Worm (Caenorhabditis elegans) whole organism, young adult: ENCODE measurements around the gene C14E2.7.

Source experiments
- B0035.1 ChIP-seq: sonication (generic microtip); optimal IDR thresholded peaks from 2 replicates; lab custom pipeline; 2016; ENCODE audit warnings: missing genetic modification characterization, mild to moderate bottlenecking, missing compliant biosample characterization, missing genotype, missing genetic modification reagents
- F10E7.11 ChIP-seq: sonication (generic microtip); optimal IDR thresholded peaks from 2 replicates; lab custom pipeline; 2017; ENCODE audit warnings: mild to moderate bottlenecking, missing genetic modification characterization, moderate library complexity, missing compliant biosample characterization
- F23B12.7 ChIP-seq: sonication (generic microtip); optimal IDR thresholded peaks from 2 replicates; lab custom pipeline; 2017; ENCODE audit warnings: missing genetic modification characterization, mild to moderate bottlenecking, missing compliant biosample characterization, antibody characterized with exemption, moderate library complexity; ENCODE audit not compliant: insufficient read depth
- F49E8.2 ChIP-seq: sonication (generic microtip); optimal IDR thresholded peaks from 3 replicates; lab custom pipeline; 2017; ENCODE audit warnings: missing genetic modification characterization, mild to moderate bottlenecking, missing compliant biosample characterization, antibody characterized with exemption, moderate library complexity; ENCODE audit not compliant: insufficient read depth
- F57C9.4 ChIP-seq: sonication (generic microtip); optimal IDR thresholded peaks from 2 replicates; lab custom pipeline; 2017; ENCODE audit warnings: mild to moderate bottlenecking, missing genetic modification characterization, missing compliant biosample characterization
- T26A5.8 ChIP-seq: sonication (generic microtip); optimal IDR thresholded peaks from 2 replicates; lab custom pipeline; 2016; ENCODE audit warnings: missing genetic modification characterization, missing compliant biosample characterization
- Y53G8AR.9 ChIP-seq: fragments of 200-800 bp; sonication (Bioruptor generic); conservative IDR thresholded peaks from 2 replicates; pipeline ENCODE4 v1.3.6; 2022; ENCODE audit warnings: missing genetic modification reagents, missing genetic modification characterization, missing compliant biosample characterization
- Y79H2A.3 ChIP-seq: fragments of 200-800 bp; sonication (Bioruptor generic); conservative IDR thresholded peaks from 2 replicates; pipeline ENCODE4 v1.3.6; 2022; ENCODE audit warnings: missing genetic modification reagents, missing genetic modification characterization, missing compliant biosample characterization
- akir-1 ChIP-seq: fragments of 200-800 bp; sonication (Bioruptor generic); optimal IDR thresholded peaks from 2 replicates; lab custom pipeline; 2018; ENCODE audit warnings: mild to moderate bottlenecking, missing genetic modification characterization, moderate library complexity, missing compliant biosample characterization
- ama-1 ChIP-seq, 3 experiments: fragments of 150-350 bp in 1 of 3; sonication (generic microtip) in 2 of 3; optimal IDR thresholded peaks; 2 replicates each; lab custom pipeline; 2014 to 2018; ENCODE audit warnings: missing biosample characterization in 2 of 3, missing genetic modification characterization in 2 of 3, missing genetic modification reagents in 2 of 3
- aptf-3 ChIP-seq: fragments of 200-800 bp; sonication (Bioruptor generic); IDR thresholded peaks from 2 replicates; pipeline ENCODE4 v1.3.6; 2022; ENCODE audit warnings: missing genetic modification characterization, missing compliant biosample characterization
- atf-7 ChIP-seq: sonication (generic microtip); optimal IDR thresholded peaks from 2 replicates; lab custom pipeline; 2017; ENCODE audit warnings: mild to moderate bottlenecking, missing genetic modification characterization, missing compliant biosample characterization
- attf-5 ChIP-seq: fragments of 200-800 bp; sonication (Bioruptor generic); optimal IDR thresholded peaks from 2 replicates; lab custom pipeline; 2018; ENCODE audit warnings: mild to moderate bottlenecking, missing genetic modification characterization, missing compliant biosample characterization
- attf-6 ChIP-seq: fragments of 200-800 bp; sonication (Bioruptor generic); IDR thresholded peaks from 2 replicates; pipeline ENCODE4 v1.3.6; 2022; ENCODE audit warnings: missing genetic modification reagents, missing genetic modification characterization, missing compliant biosample characterization
- bed-1 ChIP-seq: fragments of 200-800 bp; sonication (Bioruptor generic); IDR thresholded peaks from 2 replicates; pipeline ENCODE4 v1.3.6; 2022; ENCODE audit warnings: missing genetic modification reagents, missing genetic modification characterization, missing compliant biosample characterization
- ccch-3 ChIP-seq: fragments of 200-800 bp; sonication (Bioruptor generic); optimal IDR thresholded peaks from 2 replicates; lab custom pipeline; 2018; ENCODE audit warnings: mild to moderate bottlenecking, missing genetic modification characterization, missing compliant biosample characterization
- cebp-1 ChIP-seq, 2 experiments: fragments of 200-800 bp in 1 of 2; sonication (Bioruptor generic) in 1 of 2; sonication (generic microtip) in 1 of 2; IDR thresholded peaks in 1 of 2; optimal IDR thresholded peaks in 1 of 2; 2 replicates each; pipeline versions ENCODE4 v1.3.6 to Lab custom; 2017 to 2022; ENCODE audit warnings: missing compliant biosample characterization in 2 of 2, missing genetic modification characterization in 2 of 2, mild to moderate bottlenecking in 1 of 2, missing genetic modification reagents in 1 of 2, moderate library complexity in 1 of 2
- ceh-40 ChIP-seq: fragments of 200-800 bp; sonication (Bioruptor generic); IDR thresholded peaks from 2 replicates; pipeline ENCODE4 v1.3.6; 2022; ENCODE audit warnings: missing genetic modification characterization, missing compliant biosample characterization
- ceh-58 ChIP-seq: fragments of 200-800 bp; sonication (Bioruptor generic); IDR thresholded peaks from 2 replicates; pipeline ENCODE4 v1.3.6; 2022; ENCODE audit warnings: missing genetic modification characterization, missing compliant biosample characterization
- ceh-91 ChIP-seq: fragments of 200-800 bp; sonication (Bioruptor generic); IDR thresholded peaks from 2 replicates; pipeline ENCODE4 v1.3.6; 2022; ENCODE audit warnings: missing genetic modification reagents, missing genetic modification characterization, missing compliant biosample characterization
- die-1 ChIP-seq: sonication (generic microtip); optimal IDR thresholded peaks from 2 replicates; lab custom pipeline; 2016; ENCODE audit warnings: missing genotype, mild to moderate bottlenecking, missing genetic modification characterization, missing compliant biosample characterization
- dox-1 ChIP-seq: fragments of 200-800 bp; sonication (Bioruptor generic); IDR thresholded peaks from 2 replicates; pipeline ENCODE4 v1.3.6; 2022; ENCODE audit warnings: missing genetic modification reagents, missing genetic modification characterization, missing compliant biosample characterization
- dpff-1 ChIP-seq: sonication (generic microtip); optimal IDR thresholded peaks from 2 replicates; lab custom pipeline; 2017; ENCODE audit warnings: mild to moderate bottlenecking, missing genetic modification characterization, missing compliant biosample characterization
- egl-18 ChIP-seq: fragments of 200-800 bp; sonication (Bioruptor generic); IDR thresholded peaks from 2 replicates; pipeline ENCODE4 v1.3.6; 2022; ENCODE audit warnings: missing genetic modification reagents, missing genetic modification characterization, missing compliant biosample characterization
- gei-17 ChIP-seq: fragments of 200-800 bp; sonication (Bioruptor generic); optimal IDR thresholded peaks from 2 replicates; lab custom pipeline; 2018; ENCODE audit warnings: mild to moderate bottlenecking, missing genetic modification characterization, missing compliant biosample characterization
- hlh-26 ChIP-seq: fragments of 200-800 bp; sonication (Bioruptor generic); conservative IDR thresholded peaks from 2 replicates; pipeline ENCODE4 v1.3.6; 2022; ENCODE audit warnings: missing genetic modification reagents, missing genetic modification characterization, missing compliant biosample characterization
- hrde-1 ChIP-seq: sonication (generic microtip); optimal IDR thresholded peaks from 2 replicates; lab custom pipeline; 2016; ENCODE audit warnings: missing genetic modification characterization, mild to moderate bottlenecking, missing compliant biosample characterization, moderate library complexity, missing genotype, missing genetic modification reagents, borderline replicate concordance
- hsf-1 ChIP-seq: fragments of 200-800 bp; sonication (Bioruptor generic); IDR thresholded peaks from 2 replicates; pipeline ENCODE4 v1.3.6; 2022; ENCODE audit warnings: missing genetic modification reagents, missing genetic modification characterization, missing compliant biosample characterization
- lin-26 ChIP-seq: fragments of 200-800 bp; sonication (Bioruptor generic); IDR thresholded peaks from 2 replicates; pipeline ENCODE4 v1.3.6; 2022; ENCODE audit warnings: missing genetic modification reagents, missing genetic modification characterization, missing compliant biosample characterization
- lin-54 ChIP-seq: fragments of 200-800 bp; sonication (Bioruptor generic); optimal IDR thresholded peaks from 2 replicates; lab custom pipeline; 2018; ENCODE audit warnings: mild to moderate bottlenecking, missing genetic modification characterization, missing compliant biosample characterization
- lir-1 ChIP-seq: fragments of 200-800 bp; sonication (Bioruptor generic); conservative IDR thresholded peaks from 2 replicates; pipeline ENCODE4 v1.3.6; 2022; ENCODE audit warnings: missing genetic modification reagents, missing genetic modification characterization, missing compliant biosample characterization
- lsy-27 ChIP-seq: sonication (generic microtip); optimal IDR thresholded peaks from 2 replicates; lab custom pipeline; 2017; ENCODE audit warnings: missing genetic modification characterization, mild to moderate bottlenecking, missing compliant biosample characterization, antibody characterized with exemption, missing genotype, borderline replicate concordance; ENCODE audit not compliant: insufficient read depth
- mel-28 ChIP-seq: sonication (generic microtip); optimal IDR thresholded peaks from 2 replicates; lab custom pipeline; 2016; ENCODE audit warnings: borderline replicate concordance, mild to moderate bottlenecking, missing genetic modification characterization, missing compliant biosample characterization
- nfya-1 ChIP-seq: sonication (generic microtip); optimal IDR thresholded peaks from 2 replicates; lab custom pipeline; 2017; ENCODE audit warnings: antibody characterized with exemption, missing compliant biosample characterization, missing genetic modification characterization, borderline replicate concordance; ENCODE audit not compliant: insufficient read depth
- nhr-120 ChIP-seq: fragments of 200-800 bp; sonication (Bioruptor generic); IDR thresholded peaks from 2 replicates; pipeline ENCODE4 v1.3.6; 2022; ENCODE audit warnings: missing genetic modification characterization, missing compliant biosample characterization
- rcor-1 ChIP-seq: fragments of 200-800 bp; sonication (Bioruptor generic); IDR thresholded peaks from 2 replicates; pipeline ENCODE4 v1.3.6; 2022; ENCODE audit warnings: missing genetic modification reagents, missing genetic modification characterization, missing compliant biosample characterization
- sea-2 ChIP-seq: fragments of 200-800 bp; sonication (Bioruptor generic); IDR thresholded peaks from 2 replicates; pipeline ENCODE4 v1.3.6; 2022; ENCODE audit warnings: missing genetic modification characterization, missing compliant biosample characterization
- snpc-1.1 ChIP-seq: sonication (generic microtip); optimal IDR thresholded peaks from 2 replicates; lab custom pipeline; 2017; ENCODE audit warnings: missing genetic modification characterization, mild to moderate bottlenecking, missing compliant biosample characterization, antibody characterized with exemption, moderate library complexity, missing genotype, missing genetic modification reagents; ENCODE audit not compliant: insufficient read depth
- snpc-1.3 ChIP-seq: sonication (generic microtip); optimal IDR thresholded peaks from 2 replicates; lab custom pipeline; 2017; ENCODE audit warnings: missing genetic modification characterization, mild to moderate bottlenecking, missing compliant biosample characterization, antibody characterized with exemption, moderate library complexity, missing genotype, missing genetic modification reagents; ENCODE audit not compliant: insufficient read depth
- somi-1 ChIP-seq: fragments of 200-800 bp; sonication (Bioruptor generic); optimal IDR thresholded peaks from 2 replicates; lab custom pipeline; 2018; ENCODE audit warnings: mild to moderate bottlenecking, missing genetic modification characterization, missing compliant biosample characterization
- sptf-2 ChIP-seq: fragments of 200-800 bp; sonication (Bioruptor generic); optimal IDR thresholded peaks from 2 replicates; lab custom pipeline; 2018; ENCODE audit warnings: mild to moderate bottlenecking, missing genetic modification characterization, missing compliant biosample characterization
- tbx-9 ChIP-seq: sonication (generic microtip); optimal IDR thresholded peaks from 2 replicates; lab custom pipeline; 2016; ENCODE audit warnings: borderline replicate concordance, missing genetic modification characterization, inconsistent platforms, missing compliant biosample characterization
- tlf-1 ChIP-seq: fragments of 200-800 bp; sonication (Bioruptor generic); optimal IDR thresholded peaks from 2 replicates; lab custom pipeline; 2018; ENCODE audit warnings: mild to moderate bottlenecking, missing genetic modification characterization, missing compliant biosample characterization
- unc-62 ChIP-seq: fragments of 150-350 bp; optimal IDR thresholded peaks from 2 replicates; lab custom pipeline; 2014; ENCODE audit warnings: missing biosample characterization, missing genetic modification reagents, missing genetic modification characterization
- zfh-2 ChIP-seq: fragments of 200-800 bp; sonication (Bioruptor generic); conservative IDR thresholded peaks from 2 replicates; pipeline ENCODE4 v1.3.6; 2022; ENCODE audit warnings: missing genetic modification reagents, missing genetic modification characterization, missing compliant biosample characterization
- ztf-18 ChIP-seq: sonication (generic microtip); optimal IDR thresholded peaks from 2 replicates; lab custom pipeline; 2016; ENCODE audit warnings: missing genotype, mild to moderate bottlenecking, missing genetic modification characterization, missing compliant biosample characterization
- ztf-26 ChIP-seq: sonication (generic microtip); optimal IDR thresholded peaks from 2 replicates; lab custom pipeline; 2017; ENCODE audit warnings: missing genetic modification characterization, missing compliant biosample characterization

Gene C14E2.7

ce11 chrX:1856160-1856559 is 40.0 kb downstream of the C14E2.7 start, which contains the start of gene ceh-39 (continued):
- no peak for TF ChIP-seq F10E7.11
- no peak for TF ChIP-seq attf-6
- TF ChIP-seq egl-18 (GFP tag; lab: Robert Waterston, UW) = no peak
- TF ChIP-seq attf-5 (GFP tag; lab: Kevin White, UChicago) = peak; percentile 37
- TF ChIP-seq Y53G8AR.9 (GFP tag; lab: Robert Waterston, UW) = no peak
- TF ChIP-seq F23B12.7 = no peak
- no peak for TF ChIP-seq tlf-1 (GFP tag; lab: Kevin White, UChicago)
- TF ChIP-seq sptf-2 (GFP tag; lab: Kevin White, UChicago) = no peak
- peak; percentile 95 for TF ChIP-seq zfh-2 (GFP tag; lab: Robert Waterston, UW)
- peak; percentile 23 for TF ChIP-seq lin-54 (GFP tag; lab: Kevin White, UChicago)
- no peak for TF ChIP-seq snpc-1.3 (tag; lab: Kevin White, UChicago)
- no peak for TF ChIP-seq atf-7 (tag; lab: Kevin White, UChicago)
- TF ChIP-seq sea-2 (GFP tag; lab: Robert Waterston, UW) = no peak
- no peak for TF ChIP-seq tbx-9 (tag; lab: Kevin White, UChicago)
- no peak for TF ChIP-seq bed-1 (GFP tag; lab: Robert Waterston, UW)
- no peak for TF ChIP-seq ccch-3 (GFP tag; lab: Kevin White, UChicago)
- TF ChIP-seq Y79H2A.3 = no peak
- TF ChIP-seq unc-62 (GFP tag; lab: Kevin White, UChicago) = no peak
- TF ChIP-seq hrde-1 (tag; lab: Kevin White, UChicago) = no peak
- TF ChIP-seq ama-1 (optimal IDR thresholded peaks at IDR 0.05; lab: Kevin White, UChicago) = no peak
- TF ChIP-seq ama-1 (GFP tag; optimal IDR thresholded peaks at IDR 0.05; lab: Kevin White, UChicago) = no peak
- TF ChIP-seq dpff-1 (tag; lab: Kevin White, UChicago) = no peak
- TF ChIP-seq B0035.1 (tag; lab: Kevin White, UChicago) = no peak
- TF ChIP-seq dox-1 (GFP tag; lab: Robert Waterston, UW) = peak; percentile 67; the same call in 1 of the 2 replicates
- no peak for TF ChIP-seq nfya-1 (tag; lab: Kevin White, UChicago)
- TF ChIP-seq F57C9.4 (tag; lab: Kevin White, UChicago) = no peak
- TF ChIP-seq somi-1 (GFP tag; lab: Kevin White, UChicago) = no peak
- no peak for TF ChIP-seq aptf-3 (GFP tag; lab: Robert Waterston, UW)
- no peak for TF ChIP-seq snpc-1.1 (tag; lab: Kevin White, UChicago)
- no peak for TF ChIP-seq akir-1 (GFP tag; lab: Kevin White, UChicago)
- no peak for TF ChIP-seq nhr-120
- TF ChIP-seq ceh-58 = no peak
- TF ChIP-seq die-1 (tag; lab: Kevin White, UChicago) = no peak
- TF ChIP-seq gei-17 (GFP tag; lab: Kevin White, UChicago) = no peak
- TF ChIP-seq ceh-91 (GFP tag; lab: Robert Waterston, UW) = no peak
- TF ChIP-seq hlh-26 (GFP tag; lab: Robert Waterston, UW) = no peak
- TF ChIP-seq ztf-18 = peak; percentile 14
- TF ChIP-seq hsf-1 = no peak
- TF ChIP-seq mel-28 (tag; lab: Kevin White, UChicago) = no peak
- TF ChIP-seq T26A5.8 (tag; lab: Kevin White, UChicago) = no peak
- TF ChIP-seq ceh-40 (GFP tag; lab: Robert Waterston, UW) = no peak
- TF ChIP-seq lin-26 (GFP tag; lab: Robert Waterston, UW) = peak; percentile 61; the same call in 1 of the 2 replicates
- TF ChIP-seq cebp-1 (GFP tag; IDR thresholded peaks at IDR 0.05; lab: Robert Waterston, UW) = no peak
- peak; percentile 49 for TF ChIP-seq cebp-1 (tag; optimal IDR thresholded peaks at IDR 0.05; lab: Kevin White, UChicago)
- no peak for TF ChIP-seq lsy-27 (tag; lab: Kevin White, UChicago)
- TF ChIP-seq rcor-1 (GFP tag; lab: Robert Waterston, UW) = no peak
- no peak for TF ChIP-seq lir-1 (GFP tag; lab: Robert Waterston, UW)
- TF ChIP-seq ztf-26 = no peak
- no peak for TF ChIP-seq F49E8.2
